Worm (Caenorhabditis elegans): ENCODE measurements around the gene C08F11.10.

Gene C08F11.10

ce11 chrIV:13695720-13696364 is 46.8 kb upstream of the C08F11.10 start (continued):
- TF ChIP-seq hlh-30 (tag; optimal IDR thresholded peaks at IDR 0.05; ENCODE audit: insufficient read depth): peak; percentile 8
- TF ChIP-seq tra-1 (GFP tag; IDR thresholded peaks at IDR 0.05): peak; percentile 37; the same call in 1 of the 2 replicates
- TF ChIP-seq fos-1 (tag; optimal IDR thresholded peaks at IDR 0.05): no peak
- TF ChIP-seq zip-2 (tag; optimal IDR thresholded peaks at IDR 0.05): no peak
- TF ChIP-seq daf-16 (GFP tag; optimal IDR thresholded peaks at IDR 0.05): peak in 1 of 2 experiments; percentile 9
- no peak for TF ChIP-seq daf-16 (tag; optimal IDR thresholded peaks at IDR 0.05)
- no peak for TF ChIP-seq F44E2.7 (GFP tag; IDR thresholded peaks at IDR 0.05)
- no peak for TF ChIP-seq daf-12 (tag; optimal IDR thresholded peaks at IDR 0.05)
- TF ChIP-seq spr-3 (GFP tag; optimal IDR thresholded peaks at IDR 0.05): no peak
- no peak for TF ChIP-seq nhr-41 (GFP tag; IDR thresholded peaks at IDR 0.05)
- no peak for TF ChIP-seq nhr-42 (GFP tag; IDR thresholded peaks at IDR 0.05)
- TF ChIP-seq lin-13 (GFP tag; optimal IDR thresholded peaks at IDR 0.05): no peak
- no peak for TF ChIP-seq ZK546.5 (tag; optimal IDR thresholded peaks at IDR 0.05)
- TF ChIP-seq lsy-2 (tag; optimal IDR thresholded peaks at IDR 0.05): no peak
- TF ChIP-seq mdl-1 (tag; optimal IDR thresholded peaks at IDR 0.05): no peak
- TF ChIP-seq nhr-102 (tag; optimal IDR thresholded peaks at IDR 0.05): no peak
- TF ChIP-seq ceh-44 (GFP tag; IDR thresholded peaks at IDR 0.05): no peak
- no peak for TF ChIP-seq F37D6.2 (tag; optimal IDR thresholded peaks at IDR 0.05)
- TF ChIP-seq nhr-10 (tag; optimal IDR thresholded peaks at IDR 0.05): no peak
- TF ChIP-seq dmd-8 (GFP tag; IDR thresholded peaks at IDR 0.05): no peak
- no peak for TF ChIP-seq nhr-28 (tag; optimal IDR thresholded peaks at IDR 0.05)
- TF ChIP-seq snpc-4 (tag; optimal IDR thresholded peaks at IDR 0.05): no peak
- TF ChIP-seq rbr-2 (tag; optimal IDR thresholded peaks at IDR 0.05): no peak
- TF ChIP-seq nhr-48 (tag; optimal IDR thresholded peaks at IDR 0.05): no peak
- TF ChIP-seq D1046.2 (GFP tag; IDR thresholded peaks at IDR 0.05): no peak
- TF ChIP-seq pqm-1 (tag; optimal IDR thresholded peaks at IDR 0.05): no peak
- no peak for TF ChIP-seq Y75B8A.6 (GFP tag; IDR thresholded peaks at IDR 0.05)
- TF ChIP-seq hlh-11 (tag; optimal IDR thresholded peaks at IDR 0.05): peak; percentile 10
- no peak for TF ChIP-seq attf-4 (tag; optimal IDR thresholded peaks at IDR 0.05)
- no peak for TF ChIP-seq F10B5.3 (tag; optimal IDR thresholded peaks at IDR 0.05)
- TF ChIP-seq hmg-1.1 (GFP tag; IDR thresholded peaks at IDR 0.05): 0 out of 2 replicates have a peak, but pooled peaks have one; percentile 21
- TF ChIP-seq zfp-3 (GFP tag; conservative IDR thresholded peaks at IDR 0.05): no peak
- TF ChIP-seq mes-2 (tag; optimal IDR thresholded peaks at IDR 0.05; ENCODE audit: poor library complexity, severe bottlenecking): peak; percentile 12
- no peak for TF ChIP-seq mdt-29 (GFP tag; IDR thresholded peaks at IDR 0.05)

ce11 chrIV:13695302-13695701 is 46.3 kb upstream of the C08F11.10 start:
- TF ChIP-seq lim-7 (GFP tag; IDR thresholded peaks at IDR 0.05) (no peak), cey-2 (tag; optimal IDR thresholded peaks at IDR 0.05; ENCODE audit: borderline replicate concordance, insufficient read depth) (no peak), vab-7 (GFP tag; IDR thresholded peaks at IDR 0.05) (no peak), nhr-28 (tag; optimal IDR thresholded peaks at IDR 0.05) (no peak), gei-8 (GFP tag; optimal IDR thresholded peaks at IDR 0.05) (no peak), madf-9 (GFP tag; conservative IDR thresholded peaks at IDR 0.05) (no peak), nhr-41 (GFP tag; IDR thresholded peaks at IDR 0.05) (no peak), T20F7.1 (GFP tag; optimal IDR thresholded peaks at IDR 0.05) (no peak), mes-2 (tag; optimal IDR thresholded peaks at IDR 0.05; ENCODE audit: poor library complexity, severe bottlenecking) (no peak), mep-1 (tag; optimal IDR thresholded peaks at IDR 0.05) (no peak), spr-3 (GFP tag; optimal IDR thresholded peaks at IDR 0.05) (no peak), mdl-1 (tag; optimal IDR thresholded peaks at IDR 0.05) (no peak), egl-43 (GFP tag; IDR thresholded peaks at IDR 0.05) (no peak), ctbp-1 (GFP tag; IDR thresholded peaks at IDR 0.05) (no peak)

All from whole organism, L4 larva.